Fruit fly (Drosophila melanogaster): ENCODE data around the gene CG1239.

Gene CG1239

dm6 chr3R:5754594-5754993, 21.3 kb downstream of the CG1239 start, which contains the start of gene Dcps:
Gene Dcps, minus strand, starts transcription at chr3R:5754774.
- TF ChIP-seq bab1 (GFP tag; optimal IDR thresholded peaks at IDR 0.05): peak; percentile 32
- TF ChIP-seq Mnt (GFP tag; optimal IDR thresholded peaks at IDR 0.05): no peak
- no peak for TF ChIP-seq CG7101 (tag; optimal IDR thresholded peaks at IDR 0.05)
- TF ChIP-seq Clk (GFP tag; optimal IDR thresholded peaks at IDR 0.05): no peak
- peak; percentile 74 for TF ChIP-seq kay (GFP tag; ENCODE audit: borderline replicate concordance)
- TF ChIP-seq ovo (GFP tag; optimal IDR thresholded peaks at IDR 0.05): no peak
- TF ChIP-seq CG1620 (GFP tag; optimal IDR thresholded peaks at IDR 0.05): no peak

DNA sequence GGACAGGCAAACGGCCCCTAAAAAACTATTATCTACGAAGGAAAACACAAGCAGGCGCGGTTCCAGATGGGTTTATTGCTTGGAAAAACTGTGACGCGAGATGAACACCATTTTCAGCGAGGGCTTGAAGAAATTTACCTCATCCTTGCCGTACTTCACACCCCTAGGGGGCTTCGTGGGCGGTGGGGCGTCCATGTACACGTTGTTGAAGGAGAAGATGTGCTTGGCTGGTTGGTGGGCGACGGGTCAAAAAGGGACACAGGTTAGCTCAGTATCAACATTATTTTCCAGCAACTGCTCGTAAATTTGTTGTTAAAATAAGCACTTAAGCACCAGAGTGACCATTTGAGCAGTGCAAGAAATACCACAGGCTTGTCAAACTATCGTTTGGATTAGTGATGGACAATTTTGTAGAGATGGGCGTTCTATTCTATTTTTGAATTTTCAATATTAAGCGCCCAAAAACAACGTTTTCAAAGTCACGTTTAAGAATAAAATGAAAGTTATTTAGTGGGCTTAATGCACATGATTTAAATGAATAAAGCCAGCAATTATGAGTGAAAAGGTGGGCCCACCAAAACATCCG, 25.4 kb downstream of the CG1239 start, which contains the start of gene Sec8:
Sec8 (minus strand) TSS at position 374 of the 586 bp plus-strand sequence.
- TF ChIP-seq CG33017 (tag; optimal IDR thresholded peaks at IDR 0.05): peak; percentile 7
- peak; percentile 24 for TF ChIP-seq Hr96 (GFP tag; optimal IDR thresholded peaks at IDR 0.05)
- peak; percentile 2 for TF ChIP-seq pad (GFP tag; optimal IDR thresholded peaks at IDR 0.05)
- peak; percentile 25 for TF ChIP-seq CG14711 (tag; optimal IDR thresholded peaks at IDR 0.05)
- peak; percentile 25 for TF ChIP-seq Crg-1 (GFP tag; optimal IDR thresholded peaks at IDR 0.05)
- TF ChIP-seq CG11617 (GFP tag; optimal IDR thresholded peaks at IDR 0.05): peak; percentile 8
- TF ChIP-seq CG7045 (GFP tag; optimal IDR thresholded peaks at IDR 0.05): no peak
- peak; percentile 63 for TF ChIP-seq bab1 (GFP tag; optimal IDR thresholded peaks at IDR 0.05)
- TF ChIP-seq CG1620 (GFP tag; optimal IDR thresholded peaks at IDR 0.05): peak; percentile 30
- TF ChIP-seq CG5204 (GFP tag; optimal IDR thresholded peaks at IDR 0.05): no peak
- TF ChIP-seq cic (GFP tag; optimal IDR thresholded peaks at IDR 0.05): no peak
- peak; percentile 45 for TF ChIP-seq CG7101 (tag; optimal IDR thresholded peaks at IDR 0.05)
- no peak for TF ChIP-seq CG12768 (GFP tag; optimal IDR thresholded peaks at IDR 0.05)
- peak; percentile 31 for TF ChIP-seq Mnt (GFP tag; optimal IDR thresholded peaks at IDR 0.05)
- no peak for TF ChIP-seq Clk (GFP tag; optimal IDR thresholded peaks at IDR 0.05)
- no peak for TF ChIP-seq ovo (GFP tag; optimal IDR thresholded peaks at IDR 0.05)
- TF ChIP-seq cnc (optimal IDR thresholded peaks at IDR 0.05): no peak
- no peak for TF ChIP-seq kay (GFP tag; ENCODE audit: borderline replicate concordance)
- TF ChIP-seq toe (GFP tag; optimal IDR thresholded peaks at IDR 0.05): no peak
- no peak for TF ChIP-seq tj (GFP tag; optimal IDR thresholded peaks at IDR 0.05)

DNA sequence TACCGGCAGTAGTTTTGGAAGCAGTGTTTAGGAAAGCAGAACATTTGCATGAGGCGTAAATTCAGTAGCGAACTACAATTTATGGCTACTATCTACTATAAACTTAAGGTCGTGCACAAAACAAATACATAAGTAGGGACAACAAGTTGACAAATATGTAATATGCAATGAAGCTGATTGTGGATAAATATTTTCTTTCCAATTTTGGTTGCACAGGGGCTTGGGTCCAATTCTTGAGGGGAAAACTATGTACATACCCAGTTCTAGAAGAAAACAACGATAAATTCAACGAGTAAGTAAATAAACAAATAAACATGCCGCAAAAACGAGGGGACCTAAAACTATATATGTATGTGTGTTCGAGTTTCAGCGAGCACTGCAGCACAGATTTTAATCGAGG, 27.7 kb downstream of the CG1239 start:
- TF ChIP-seq CG12768 (GFP tag; optimal IDR thresholded peaks at IDR 0.05): peak; percentile 22
- peak; percentile 64 for TF ChIP-seq CG7101 (tag; optimal IDR thresholded peaks at IDR 0.05)
- TF ChIP-seq CG1620 (GFP tag; optimal IDR thresholded peaks at IDR 0.05): no peak

dm6 chr3R:5771614-5772202, 38.4 kb downstream of the CG1239 start:
- TF ChIP-seq Mnt (GFP tag; optimal IDR thresholded peaks at IDR 0.05) (no peak), ovo (GFP tag; optimal IDR thresholded peaks at IDR 0.05) (no peak)

dm6 chr3R:5772433-5772832, 39.1 kb downstream of the CG1239 start:
- TF ChIP-seq CG7101 (tag; optimal IDR thresholded peaks at IDR 0.05) (no peak), ovo (GFP tag; optimal IDR thresholded peaks at IDR 0.05) (no peak), CG12768 (GFP tag; optimal IDR thresholded peaks at IDR 0.05) (peak; percentile 25), CG5204 (GFP tag; optimal IDR thresholded peaks at IDR 0.05) (peak; percentile 28)

- TF ChIP-seq toe (GFP tag; optimal IDR thresholded peaks at IDR 0.05): peak; percentile 83
- TF ChIP-seq ovo (GFP tag; optimal IDR thresholded peaks at IDR 0.05): peak; percentile 96
- TF ChIP-seq Crg-1 (GFP tag; optimal IDR thresholded peaks at IDR 0.05): peak; percentile 29
- TF ChIP-seq Hr96 (GFP tag; optimal IDR thresholded peaks at IDR 0.05): peak; percentile 72
- peak; percentile 55 for TF ChIP-seq CG1620 (GFP tag; optimal IDR thresholded peaks at IDR 0.05)
- TF ChIP-seq CG7101 (tag; optimal IDR thresholded peaks at IDR 0.05): peak; percentile 44
- peak; percentile 28 for TF ChIP-seq tj (GFP tag; optimal IDR thresholded peaks at IDR 0.05)
- TF ChIP-seq Clk (GFP tag; optimal IDR thresholded peaks at IDR 0.05): no peak
- peak; percentile 45 for TF ChIP-seq CG11617 (GFP tag; optimal IDR thresholded peaks at IDR 0.05)
- no peak for TF ChIP-seq CG12768 (GFP tag; optimal IDR thresholded peaks at IDR 0.05)
- peak; percentile 49 for TF ChIP-seq CG7045 (GFP tag; optimal IDR thresholded peaks at IDR 0.05)
- TF ChIP-seq kay (GFP tag; ENCODE audit: borderline replicate concordance): no peak
- TF ChIP-seq bab1 (GFP tag; optimal IDR thresholded peaks at IDR 0.05): peak; percentile 59
- TF ChIP-seq CG5204 (GFP tag; optimal IDR thresholded peaks at IDR 0.05): no peak
- TF ChIP-seq CG33017 (tag; optimal IDR thresholded peaks at IDR 0.05): no peak
- TF ChIP-seq cnc (optimal IDR thresholded peaks at IDR 0.05): no peak
- TF ChIP-seq CG14711 (tag; optimal IDR thresholded peaks at IDR 0.05): no peak
- TF ChIP-seq pad (GFP tag; optimal IDR thresholded peaks at IDR 0.05): peak; percentile 99
- TF ChIP-seq cic (GFP tag; optimal IDR thresholded peaks at IDR 0.05): no peak
- TF ChIP-seq Mnt (GFP tag; optimal IDR thresholded peaks at IDR 0.05): peak; percentile 54
Observed at dm6 chr3R:5778731-5779593, 45.6 kb downstream of the CG1239 start, which contains the start of gene jagn. Gene jagn, plus strand, starts transcription at chr3R:5779315.

Measured in whole organism, adult.